Fruit fly (Drosophila melanogaster): ENCODE results near the gene CG9705.
A peak's percentile ranks its signal among the peaks of the same experiment; 100 is the strongest.

The CG9705 gene

dm6 chr3L:16803708-16804350 lies 23.9 kb downstream of the CG9705 start (continued):
- no peak for TF ChIP-seq CG33557 (GFP tag; optimal IDR thresholded peaks at IDR 0.05)
- peak; percentile 82 for TF ChIP-seq GATAe (GFP tag; conservative IDR thresholded peaks at IDR 0.05)
- no peak for TF ChIP-seq NK7.1 (GFP tag; optimal IDR thresholded peaks at IDR 0.05)
- peak; percentile 16 for TF ChIP-seq D19A (tag; optimal IDR thresholded peaks at IDR 0.05)
- TF ChIP-seq NfI (GFP tag; optimal IDR thresholded peaks at IDR 0.05), result peak; percentile 38
- no peak for TF ChIP-seq sc (optimal IDR thresholded peaks at IDR 0.05)
- no peak for TF ChIP-seq sc (GFP tag; optimal IDR thresholded peaks at IDR 0.05)
- no peak for TF ChIP-seq CG13775 (GFP tag; optimal IDR thresholded peaks at IDR 0.05)
- peak; percentile 27 for TF ChIP-seq Fer3 (tag; optimal IDR thresholded peaks at IDR 0.05)
- TF ChIP-seq CG5245 (GFP tag; optimal IDR thresholded peaks at IDR 0.05), result no peak
- TF ChIP-seq CG17359 (tag; optimal IDR thresholded peaks at IDR 0.05), result peak; percentile 41
- TF ChIP-seq CG7987 (GFP tag; optimal IDR thresholded peaks at IDR 0.05), result peak; percentile 68
- TF ChIP-seq usp (GFP tag; optimal IDR thresholded peaks at IDR 0.05), result no peak
- TF ChIP-seq CG13287 (GFP tag; IDR thresholded peaks at IDR 0.05; ENCODE audit: partially characterized antibody), result no peak
- TF ChIP-seq cas (GFP tag; IDR thresholded peaks at IDR 0.05), result no peak
- TF ChIP-seq amos (GFP tag; IDR thresholded peaks at IDR 0.05; ENCODE audit: partially characterized antibody), result no peak
- no peak for TF ChIP-seq nerfin-2 (GFP tag; IDR thresholded peaks at IDR 0.05; ENCODE audit: partially characterized antibody)
- TF ChIP-seq Hmr (GFP tag; optimal IDR thresholded peaks at IDR 0.05), result peak; percentile 61
- TF ChIP-seq CG4328 (GFP tag; optimal IDR thresholded peaks at IDR 0.05), result peak; percentile 34
- TF ChIP-seq pho (GFP tag; optimal IDR thresholded peaks at IDR 0.05), result no peak
- TF ChIP-seq HLH3B (GFP tag; IDR thresholded peaks at IDR 0.05), result no peak
- TF ChIP-seq tll (GFP tag; optimal IDR thresholded peaks at IDR 0.05), result no peak
- no peak for TF ChIP-seq mam (GFP tag; optimal IDR thresholded peaks at IDR 0.05)
- TF ChIP-seq CG11695 (GFP tag; IDR thresholded peaks at IDR 0.05), result no peak
- no peak for TF ChIP-seq CG30020 (tag; optimal IDR thresholded peaks at IDR 0.05)
- peak; percentile 45 for TF ChIP-seq Jarid2 (GFP tag; optimal IDR thresholded peaks at IDR 0.05)
- no peak for TF ChIP-seq CG14965 (GFP tag; optimal IDR thresholded peaks at IDR 0.05; ENCODE audit: borderline replicate concordance)
- TF ChIP-seq sd (tag; optimal IDR thresholded peaks at IDR 0.05), result peak; percentile 43
- TF ChIP-seq ara (GFP tag; IDR thresholded peaks at IDR 0.05), result 0 out of 2 replicates have a peak, but pooled peaks have one; percentile 15
- no peak for TF ChIP-seq zen2 (GFP tag; IDR thresholded peaks at IDR 0.05; ENCODE audit: partially characterized antibody)
- TF ChIP-seq CG30431 (GFP tag; optimal IDR thresholded peaks at IDR 0.05), result no peak
- no peak for TF ChIP-seq CG17612 (GFP tag; IDR thresholded peaks at IDR 0.05)
- peak; percentile 28 for TF ChIP-seq CG15011 (GFP tag; optimal IDR thresholded peaks at IDR 0.05)
- peak; percentile 66 for TF ChIP-seq fd64A (GFP tag; optimal IDR thresholded peaks at IDR 0.05)
- TF ChIP-seq CG31441 (GFP tag; IDR thresholded peaks at IDR 0.05), result peak; percentile 54
- 0 out of 3 replicates have a peak, but pooled peaks have one; percentile 46 for TF ChIP-seq CG11456 (GFP tag; IDR thresholded peaks at IDR 0.05)
- TF ChIP-seq knrl (GFP tag; IDR thresholded peaks at IDR 0.05; ENCODE audit: partially characterized antibody), result no peak
- no peak for TF ChIP-seq CG17829 (tag; optimal IDR thresholded peaks at IDR 0.05)
- no peak for TF ChIP-seq pb (GFP tag; optimal IDR thresholded peaks at IDR 0.05)
- peak; percentile 69 for TF ChIP-seq crol (GFP tag; IDR thresholded peaks at IDR 0.05)
- TF ChIP-seq gcm (GFP tag; optimal IDR thresholded peaks at IDR 0.05), result peak; percentile 38
- TF ChIP-seq gce (GFP tag; IDR thresholded peaks at IDR 0.05), result no peak; the same call in 2 of the 3 replicates
- no peak for TF ChIP-seq CG17328 (GFP tag; IDR thresholded peaks at IDR 0.05)
- no peak for TF ChIP-seq CG13624 (GFP tag; optimal IDR thresholded peaks at IDR 0.05)
- peak; percentile 38; the same call in 1 of the 3 replicates for TF ChIP-seq CG34422 (GFP tag; IDR thresholded peaks at IDR 0.05)
- no peak for TF ChIP-seq lov (optimal IDR thresholded peaks at IDR 0.05)
- peak; percentile 69; the same call in 1 of the 3 replicates for TF ChIP-seq lov (GFP tag; IDR thresholded peaks at IDR 0.05)
- TF ChIP-seq CG11696 (GFP tag; IDR thresholded peaks at IDR 0.05), result peak; percentile 47; the same call in 1 of the 2 replicates
- peak; percentile 16 for TF ChIP-seq Oli (tag; optimal IDR thresholded peaks at IDR 0.05)
- no peak for TF ChIP-seq pzg (GFP tag; optimal IDR thresholded peaks at IDR 0.05)

Measured in whole organism, embryonic.